Worm (Caenorhabditis elegans) whole organism, midembryonic: Measurements from ENCODE around the gene sas-7.

Source experiments
- flt-1 ChIP-seq: fragments of 200-800 bp; sonication (Bioruptor generic); IDR thresholded peaks from 2 replicates; pipeline ENCODE4 v1.3.6; 2022; ENCODE audit warnings: missing genetic modification characterization, missing compliant biosample characterization
- klf-2 ChIP-seq: fragments of 200-800 bp; sonication (Bioruptor generic); conservative IDR thresholded peaks from 2 replicates; pipeline ENCODE4 v1.3.6; 2022; ENCODE audit warnings: missing genetic modification reagents, missing genetic modification characterization, missing compliant biosample characterization
- ztf-29 ChIP-seq: fragments of 200-800 bp; sonication (Bioruptor generic); IDR thresholded peaks from 2 replicates; pipeline ENCODE4 v1.3.6; 2022; ENCODE audit warnings: missing genetic modification reagents, missing genetic modification characterization, missing compliant biosample characterization

DNA sequence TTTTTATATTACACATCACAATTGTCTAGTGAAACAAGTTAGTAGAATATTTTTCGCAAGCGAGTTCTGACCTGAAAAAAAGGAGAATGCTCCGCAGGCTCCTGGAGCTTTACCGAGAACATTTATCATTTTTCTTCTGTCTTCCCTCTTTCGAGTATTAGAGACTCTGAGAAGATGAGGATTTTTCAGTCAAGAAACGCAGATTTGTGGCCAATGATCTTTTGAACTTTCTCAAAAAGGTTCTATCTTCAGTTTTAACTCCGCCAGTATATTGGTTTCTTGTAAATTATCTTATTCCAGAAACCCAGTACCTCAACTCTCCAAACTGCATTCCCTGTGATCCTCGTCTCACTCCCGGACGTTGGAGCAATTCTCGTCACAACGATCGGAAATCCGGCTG, 35.2 kb upstream of the sas-7 start, which contains the start of gene K10G9.2:
- no peak for TF ChIP-seq klf-2
- TF ChIP-seq flt-1 = no peak
- no peak for TF ChIP-seq ztf-29 (GFP tag; lab: Robert Waterston, UW)
